Worm (Caenorhabditis elegans) whole organism, late embryonic: Measurements from ENCODE around the gene T24A6.17.

ENCODE experiments used
- C38D4.7 ChIP-seq: fragments of 200-800 bp; sonication (Bioruptor generic); optimal IDR thresholded peaks from 2 replicates; lab custom pipeline; 2018; ENCODE audit warnings: mild to moderate bottlenecking, missing genetic modification characterization, moderate library complexity, missing compliant biosample characterization
- ama-1 ChIP-seq: fragments of 150-350 bp; optimal IDR thresholded peaks from 2 replicates; lab custom pipeline; 2014
- ceh-14 ChIP-seq: sonication (generic microtip); optimal IDR thresholded peaks from 2 replicates; lab custom pipeline; 2016; ENCODE audit warnings: missing genotype, missing genetic modification characterization, missing compliant biosample characterization
- ceh-34 ChIP-seq: sonication (generic microtip); optimal IDR thresholded peaks from 2 replicates; lab custom pipeline; 2016; ENCODE audit warnings: mild to moderate bottlenecking, missing genetic modification characterization, missing compliant biosample characterization
- ceh-6 ChIP-seq: fragments of 200-800 bp; sonication (Bioruptor generic); optimal IDR thresholded peaks from 2 replicates; lab custom pipeline; 2018; ENCODE audit warnings: mild to moderate bottlenecking, missing genetic modification characterization, missing compliant biosample characterization
- hlh-30 ChIP-seq: sonication (generic microtip); optimal IDR thresholded peaks from 2 replicates; lab custom pipeline; 2017; ENCODE audit warnings: antibody characterized with exemption, missing genetic modification characterization, missing compliant biosample characterization; ENCODE audit not compliant: insufficient read depth
- hlh-8 ChIP-seq: sonication (generic microtip); optimal IDR thresholded peaks from 2 replicates; lab custom pipeline; 2016; ENCODE audit warnings: missing genotype, missing genetic modification characterization, missing compliant biosample characterization
- nhr-11 ChIP-seq: fragments of 150-350 bp; optimal IDR thresholded peaks from 2 replicates; lab custom pipeline; 2014; ENCODE audit warnings: missing biosample characterization, missing genetic modification characterization
- pha-4 ChIP-seq: fragments of 150-350 bp; optimal IDR thresholded peaks from 2 replicates; lab custom pipeline; 2018; ENCODE audit warnings: missing biosample characterization, missing genetic modification reagents, missing genetic modification characterization
- sox-2 ChIP-seq: fragments of 200-800 bp; sonication (Bioruptor generic); IDR thresholded peaks from 2 replicates; pipeline ENCODE4 v1.3.6; 2022; ENCODE audit warnings: missing genetic modification reagents, missing genetic modification characterization, missing compliant biosample characterization
- syd-9 ChIP-seq: sonication (generic microtip); optimal IDR thresholded peaks from 2 replicates; lab custom pipeline; 2016; ENCODE audit warnings: mild to moderate bottlenecking, missing genetic modification characterization, moderate library complexity, missing compliant biosample characterization
- unc-86 ChIP-seq: sonication (generic microtip); optimal IDR thresholded peaks from 2 replicates; lab custom pipeline; 2016; ENCODE audit warnings: missing genetic modification characterization, missing compliant biosample characterization

ce11 chrV:3575759-3576158, 11.5 kb upstream of the T24A6.17 start, which contains the start of gene grl-27:
- TF ChIP-seq hlh-30 (tag; lab: Kevin White, UChicago) = no peak
- no peak for TF ChIP-seq unc-86 (tag; lab: Kevin White, UChicago)
- no peak for TF ChIP-seq ceh-6 (GFP tag; lab: Kevin White, UChicago)
- TF ChIP-seq hlh-8 (tag; lab: Kevin White, UChicago) = no peak
- no peak for TF ChIP-seq C38D4.7 (GFP tag; lab: Kevin White, UChicago)
- no peak for TF ChIP-seq nhr-11 (tag; lab: Kevin White, UChicago)
- TF ChIP-seq ama-1 (lab: Kevin White, UChicago) = no peak
- no peak for TF ChIP-seq pha-4 (tag; lab: Kevin White, UChicago)
- no peak for TF ChIP-seq sox-2 (GFP tag; lab: Robert Waterston, UW)
- TF ChIP-seq ceh-14 = no peak
- TF ChIP-seq syd-9 (tag; lab: Kevin White, UChicago) = no peak
- no peak for TF ChIP-seq ceh-34 (tag; lab: Kevin White, UChicago)
